Fruit fly (Drosophila melanogaster) whole organism, embryonic: Measurements from ENCODE around the gene CG9702.

ENCODE experiments used
- Ada2b ChIP-seq: fragments of 200-800 bp; sonication (Bioruptor generic); IDR thresholded peaks from 2 replicates; pipeline ENCODE4 v1.3.6; 2022; ENCODE audit warnings: missing biosample characterization, missing genetic modification characterization
- Adf1 ChIP-seq: fragments of 200-800 bp; sonication (Bioruptor generic); IDR thresholded peaks from 2 replicates; pipeline ENCODE4 v1.3.6; 2022; ENCODE audit warnings: missing biosample characterization, missing genetic modification characterization
- B-H2 ChIP-seq: fragments of 200-800 bp; sonication (Bioruptor generic); optimal IDR thresholded peaks from 2 replicates; lab custom pipeline; 2018; ENCODE audit warnings: missing biosample characterization, mild to moderate bottlenecking, missing genetic modification characterization
- Blimp-1 ChIP-seq: fragments of 200-800 bp; sonication (Bioruptor generic); optimal IDR thresholded peaks from 3 replicates; lab custom pipeline; 2018; ENCODE audit warnings: missing biosample characterization, missing genetic modification characterization, mild to moderate bottlenecking, moderate library complexity, missing genetic modification reagents
- C15 ChIP-seq: fragments of 200-800 bp; sonication (Bioruptor generic); IDR thresholded peaks from 3 replicates; pipeline ENCODE4 v1.3.6; 2022; ENCODE audit warnings: missing biosample characterization, missing genetic modification characterization
- CG10979 ChIP-seq: fragments of 200-800 bp; sonication (Bioruptor generic); optimal IDR thresholded peaks from 2 replicates; lab custom pipeline; 2018; ENCODE audit warnings: missing biosample characterization, mild to moderate bottlenecking, missing genetic modification characterization, moderate library complexity
- CG11085 ChIP-seq: fragments of 200-800 bp; sonication (Bioruptor generic); IDR thresholded peaks from 2 replicates; pipeline ENCODE4 v1.3.6; 2022; ENCODE audit warnings: missing biosample characterization, missing genetic modification characterization
- CG12155 ChIP-seq: fragments of 200-800 bp; sonication (Bioruptor generic); optimal IDR thresholded peaks from 3 replicates; lab custom pipeline; 2016; ENCODE audit warnings: missing biosample characterization, missing genetic modification characterization
- CG15479 ChIP-seq: fragments of 200-800 bp; sonication (Bioruptor generic); optimal IDR thresholded peaks from 3 replicates; lab custom pipeline; 2019; ENCODE audit warnings: missing biosample characterization, mild to moderate bottlenecking, missing genetic modification characterization, moderate library complexity
- CG1647 ChIP-seq: fragments of 200-800 bp; sonication (Bioruptor generic); optimal IDR thresholded peaks from 3 replicates; lab custom pipeline; 2016; ENCODE audit warnings: missing biosample characterization, missing genetic modification characterization
- CG2199 ChIP-seq: fragments of 200-800 bp; sonication (Bioruptor generic); IDR thresholded peaks from 3 replicates; pipeline ENCODE4 v1.3.6; 2022; ENCODE audit warnings: missing biosample characterization, missing genetic modification characterization
- CG3163 ChIP-seq: fragments of 200-800 bp; sonication (Bioruptor generic); optimal IDR thresholded peaks from 3 replicates; lab custom pipeline; 2016; ENCODE audit warnings: missing biosample characterization, missing genetic modification characterization
- CG32767 ChIP-seq: fragments of 200-800 bp; sonication (Bioruptor generic); IDR thresholded peaks from 2 replicates; pipeline ENCODE4 v1.3.6; 2022; ENCODE audit warnings: missing biosample characterization, missing genetic modification characterization
- CG34224 ChIP-seq: fragments of 200-800 bp; sonication (Bioruptor generic); IDR thresholded peaks from 3 replicates; pipeline ENCODE4 v1.3.6; 2022; ENCODE audit warnings: missing biosample characterization, missing genetic modification characterization; ENCODE audit not compliant: partially characterized antibody
- CG42726 ChIP-seq: fragments of 200-800 bp; sonication (Bioruptor generic); IDR thresholded peaks from 2 replicates; pipeline ENCODE4 v1.3.6; 2022; ENCODE audit warnings: missing biosample characterization, missing genetic modification characterization; ENCODE audit not compliant: partially characterized antibody
- CG8290 ChIP-seq, 3 experiments: fragments of 200-800 bp; sonication (Bioruptor generic); optimal IDR thresholded peaks; 2 replicates each; lab custom pipeline; 2016 to 2019; ENCODE audit warnings: missing biosample characterization in 3 of 3, missing genetic modification characterization in 3 of 3, mild to moderate bottlenecking in 2 of 3, moderate library complexity in 1 of 3
- CG8359 ChIP-seq: fragments of 200-800 bp; sonication (Bioruptor generic); optimal IDR thresholded peaks from 2 replicates; lab custom pipeline; 2017; ENCODE audit warnings: missing biosample characterization, mild to moderate bottlenecking, missing genetic modification characterization, borderline replicate concordance
- CG9609 ChIP-seq: fragments of 200-800 bp; sonication (Bioruptor generic); optimal IDR thresholded peaks from 3 replicates; lab custom pipeline; 2016; ENCODE audit warnings: missing biosample characterization, missing genetic modification characterization
- D19B ChIP-seq: fragments of 200-800 bp; sonication (Bioruptor generic); optimal IDR thresholded peaks from 2 replicates; lab custom pipeline; 2017; ENCODE audit warnings: missing biosample characterization, mild to moderate bottlenecking, missing genetic modification characterization
- Dek ChIP-seq: fragments of 200-800 bp; sonication (Bioruptor generic); optimal IDR thresholded peaks from 3 replicates; lab custom pipeline; 2019; ENCODE audit warnings: missing biosample characterization, mild to moderate bottlenecking, missing genetic modification characterization, moderate library complexity
- Ets65A ChIP-seq: fragments of 200-800 bp; sonication (Bioruptor generic); peaks from one replicate; lab custom pipeline; 2016; ENCODE audit warnings: missing biosample characterization, missing genetic modification characterization
- Fer1 ChIP-seq: fragments of 200-800 bp; sonication (Bioruptor generic); optimal IDR thresholded peaks from 2 replicates; lab custom pipeline; 2017; ENCODE audit warnings: missing biosample characterization, mild to moderate bottlenecking, missing genetic modification characterization
- GATAe ChIP-seq: fragments of 200-800 bp; sonication (Bioruptor generic); conservative IDR thresholded peaks from 2 replicates; pipeline ENCODE4 v1.3.6; 2022; ENCODE audit warnings: missing biosample characterization, missing genetic modification characterization
- H15 ChIP-seq: fragments of 200-800 bp; sonication (Bioruptor generic); IDR thresholded peaks from 3 replicates; pipeline ENCODE4 v1.3.6; 2022; ENCODE audit warnings: missing biosample characterization, missing genetic modification characterization
- Kr ChIP-seq: fragments of 200-800 bp; sonication (Bioruptor generic); optimal IDR thresholded peaks from 2 replicates; lab custom pipeline; 2017; ENCODE audit warnings: missing biosample characterization, mild to moderate bottlenecking, missing genetic modification characterization
- PHDP ChIP-seq: fragments of 200-800 bp; sonication (Bioruptor generic); optimal IDR thresholded peaks from 3 replicates; lab custom pipeline; 2018; ENCODE audit warnings: missing biosample characterization, mild to moderate bottlenecking, missing genetic modification characterization, moderate library complexity
- Xrp1 ChIP-seq: fragments of 200-800 bp; sonication (Bioruptor generic); IDR thresholded peaks from 2 replicates; pipeline ENCODE4 v1.3.6; 2022; ENCODE audit warnings: missing biosample characterization, missing genetic modification characterization
- amos ChIP-seq: fragments of 200-800 bp; sonication (Bioruptor generic); IDR thresholded peaks from 2 replicates; pipeline ENCODE4 v1.3.6; 2022; ENCODE audit warnings: missing biosample characterization, missing genetic modification characterization; ENCODE audit not compliant: partially characterized antibody
- chm ChIP-seq: fragments of 200-800 bp; sonication (Bioruptor generic); IDR thresholded peaks from 2 replicates; pipeline ENCODE4 v1.3.6; 2022; ENCODE audit warnings: missing biosample characterization, missing genetic modification characterization
- chn ChIP-seq: fragments of 200-800 bp; sonication (Bioruptor generic); optimal IDR thresholded peaks from 2 replicates; lab custom pipeline; 2016; ENCODE audit warnings: missing biosample characterization, missing genetic modification characterization
- croc ChIP-seq: fragments of 200-800 bp; sonication (Bioruptor generic); conservative IDR thresholded peaks from 3 replicates; pipeline ENCODE4 v1.3.6; 2022; ENCODE audit warnings: missing biosample characterization, missing genetic modification characterization
- cwo ChIP-seq: fragments of 200-800 bp; sonication (Bioruptor generic); optimal IDR thresholded peaks from 3 replicates; lab custom pipeline; 2017; ENCODE audit warnings: missing biosample characterization, missing genetic modification characterization, mild to moderate bottlenecking, moderate library complexity, missing genetic modification reagents
- hbn ChIP-seq: fragments of 200-800 bp; sonication (Bioruptor generic); IDR thresholded peaks from 2 replicates; pipeline ENCODE4 v1.3.6; 2022; ENCODE audit warnings: missing biosample characterization, missing genetic modification characterization; ENCODE audit not compliant: partially characterized antibody
- her ChIP-seq: fragments of 200-800 bp; sonication (Bioruptor generic); optimal IDR thresholded peaks from 2 replicates; lab custom pipeline; 2016; ENCODE audit warnings: missing biosample characterization, missing genetic modification characterization
- jumu ChIP-seq: fragments of 200-800 bp; sonication (Bioruptor generic); optimal IDR thresholded peaks from 3 replicates; lab custom pipeline; 2016; ENCODE audit warnings: missing biosample characterization, missing genetic modification characterization
- kay ChIP-seq: fragments of 200-800 bp; sonication (Bioruptor generic); optimal IDR thresholded peaks from 2 replicates; lab custom pipeline; 2016; ENCODE audit warnings: missing biosample characterization, missing genetic modification characterization
- lov ChIP-seq, 2 experiments: fragments of 200-800 bp in 1 of 2; fragments of >200 bp in 1 of 2; sonication (Bioruptor generic) in 1 of 2; IDR thresholded peaks in 1 of 2; optimal IDR thresholded peaks in 1 of 2; 2 replicates in 1 of 2; 3 replicates in 1 of 2; pipeline versions ENCODE4 v1.3.6 to Lab custom; 2017 to 2022; ENCODE audit warnings: missing biosample characterization in 1 of 2, missing genetic modification characterization in 1 of 2
- p53 ChIP-seq: fragments of 200-800 bp; sonication (Bioruptor generic); optimal IDR thresholded peaks from 2 replicates; lab custom pipeline; 2016; ENCODE audit warnings: missing biosample characterization, missing genetic modification characterization
- pb ChIP-seq: fragments of 200-800 bp; sonication (Bioruptor generic); optimal IDR thresholded peaks from 3 replicates; lab custom pipeline; 2016; ENCODE audit warnings: missing biosample characterization, missing genetic modification characterization
- pfk ChIP-seq: fragments of 200-800 bp; sonication (Bioruptor generic); optimal IDR thresholded peaks from 2 replicates; lab custom pipeline; 2018; ENCODE audit warnings: missing biosample characterization, mild to moderate bottlenecking, missing genetic modification characterization, moderate library complexity
- slp2 ChIP-seq: fragments of 200-800 bp; sonication (Bioruptor generic); optimal IDR thresholded peaks from 2 replicates; lab custom pipeline; 2016; ENCODE audit warnings: missing biosample characterization, missing genetic modification characterization
- sna ChIP-seq: fragments of 200-800 bp; sonication (Bioruptor generic); IDR thresholded peaks from 2 replicates; pipeline ENCODE4 v1.3.6; 2022; ENCODE audit warnings: missing biosample characterization, missing genetic modification characterization; ENCODE audit not compliant: partially characterized antibody
- tio ChIP-seq: fragments of 200-800 bp; sonication (Bioruptor generic); optimal IDR thresholded peaks from 2 replicates; lab custom pipeline; 2017; ENCODE audit warnings: missing biosample characterization, missing genetic modification characterization, inconsistent platforms
- trem ChIP-seq: fragments of 200-800 bp; optimal IDR thresholded peaks from 3 replicates; lab custom pipeline; 2019; ENCODE audit warnings: missing biosample characterization, mild to moderate bottlenecking, missing genetic modification characterization, moderate library complexity
- ttk ChIP-seq: fragments of 200-800 bp; sonication (Bioruptor generic); IDR thresholded peaks from 2 replicates; pipeline ENCODE4 v2.1.2; 2022; ENCODE audit warnings: missing biosample characterization, missing genetic modification characterization
- tup ChIP-seq: fragments of 200-800 bp; sonication (Bioruptor generic); optimal IDR thresholded peaks from 2 replicates; lab custom pipeline; 2016; ENCODE audit warnings: missing biosample characterization, mild to moderate bottlenecking, missing genetic modification characterization, moderate library complexity
- unpg ChIP-seq: fragments of 200-800 bp; sonication (Bioruptor generic); optimal IDR thresholded peaks from 3 replicates; lab custom pipeline; 2018; ENCODE audit warnings: missing biosample characterization, mild to moderate bottlenecking, missing genetic modification characterization, moderate library complexity
- z ChIP-seq: fragments of 200-800 bp; sonication (Bioruptor generic); IDR thresholded peaks from 3 replicates; pipeline ENCODE4 v1.3.6; 2022; ENCODE audit warnings: missing biosample characterization, missing genetic modification characterization

Gene CG9702

dm6 chr3R:30601440-30602256 is 22.4 kb downstream of the CG9702 start, which contains the start of the genes CG2246 and CG31021 (continued):
- TF ChIP-seq CG10979 (peak; percentile 25), hbn (GFP tag; lab: Robert Waterston, UW) (peak; percentile 59), CG12155 (GFP tag; lab: Kevin White, UChicago) (peak; percentile 22), CG34224 (GFP tag; lab: Robert Waterston, UW) (peak; percentile 72; the same call in 2 of the 3 replicates), Ets65A (GFP tag; lab: Kevin White, UChicago) (peak; percentile 99), Ada2b (GFP tag; lab: Robert Waterston, UW) (peak; percentile 16; the same call in 1 of the 2 replicates), pb (GFP tag; lab: Kevin White, UChicago) (peak; percentile 21), trem (tag; lab: Kevin White, UChicago) (peak; percentile 62), chm (GFP tag; lab: Robert Waterston, UW) (no peak), croc (GFP tag; lab: Robert Waterston, UW) (no peak; the same call in 2 of the 3 replicates), CG2199 (GFP tag; lab: Robert Waterston, UW) (peak; percentile 55; the same call in 1 of the 3 replicates), Xrp1 (no peak), CG8359 (GFP tag; lab: Kevin White, UChicago) (no peak), tup (GFP tag; lab: Kevin White, UChicago) (no peak), jumu (GFP tag; lab: Kevin White, UChicago) (peak; percentile 85), CG1647 (peak; percentile 13), z (GFP tag; lab: Robert Waterston, UW) (no peak), D19B (GFP tag; lab: Kevin White, UChicago) (no peak), Kr (GFP tag; lab: Kevin White, UChicago) (no peak), pfk (GFP tag; lab: Kevin White, UChicago) (no peak), Dek (tag; lab: Kevin White, UChicago) (peak; percentile 64), slp2 (peak; percentile 53), sna (peak; percentile 80), cwo (GFP tag; lab: Kevin White, UChicago) (no peak), tio (GFP tag; lab: Kevin White, UChicago) (peak; percentile 11), CG32767 (GFP tag; lab: Robert Waterston, UW) (no peak), kay (GFP tag; lab: Kevin White, UChicago) (peak; percentile 27), CG15479 (GFP tag; lab: Kevin White, UChicago) (no peak), CG9609 (GFP tag; lab: Kevin White, UChicago) (peak; percentile 36), unpg (GFP tag; lab: Kevin White, UChicago) (peak; percentile 16), ttk (no peak), amos (GFP tag; lab: Robert Waterston, UW) (peak; percentile 92), CG3163 (GFP tag; lab: Kevin White, UChicago) (peak; percentile 58), H15 (GFP tag; lab: Robert Waterston, UW) (no peak), chn (GFP tag; lab: Kevin White, UChicago) (peak; percentile 49), lov (optimal IDR thresholded peaks at IDR 0.05; lab: Kevin White, UChicago) (no peak), lov (GFP tag; IDR thresholded peaks at IDR 0.05; lab: Robert Waterston, UW) (no peak), B-H2 (GFP tag; lab: Kevin White, UChicago) (peak; percentile 50), CG11085 (peak; percentile 66), PHDP (tag; lab: Kevin White, UChicago) (no peak), her (GFP tag; lab: Kevin White, UChicago) (peak; percentile 41), GATAe (no peak), CG42726 (peak; percentile 93), Fer1 (GFP tag; lab: Kevin White, UChicago) (no peak), Blimp-1 (GFP tag; lab: Kevin White, UChicago) (peak; percentile 36), CG8290 (GFP tag; optimal IDR thresholded peaks at IDR 0.05; lab: Kevin White, UChicago) (peak; percentile 92), CG8290 (tag; optimal IDR thresholded peaks at IDR 0.05; lab: Kevin White, UChicago) (peak; percentile 40 to 94), C15 (no peak), p53 (GFP tag; lab: Kevin White, UChicago) (peak; percentile 58), Adf1 (GFP tag; lab: Robert Waterston, UW) (no peak)
